Worm (Caenorhabditis elegans): ENCODE results near the gene F54D5.17.
"Not testable (repeated sequence)": the region's sequence is repeated elsewhere in the genome, so short reads cannot be mapped to it uniquely, and the experiment has no call there.

F54D5.17 gene

ce11 chrII:11547254-11547687 lies 9.2 kb upstream of the F54D5.17 start, which contains the start of gene F54D5.7 (continued):
- TF ChIP-seq zfp-2 (tag; optimal IDR thresholded peaks at IDR 0.05) = no peak
- TF ChIP-seq Y75B8A.6 (GFP tag; IDR thresholded peaks at IDR 0.05) = no peak
- peak; percentile 43 for TF ChIP-seq nhr-25 (tag; optimal IDR thresholded peaks at IDR 0.05; ENCODE audit: borderline replicate concordance, insufficient read depth)

ce11 chrII:11551981-11552380 lies 4.5 kb upstream of the F54D5.17 start, which contains the start of gene dhgd-1:
TSS of gene dhgd-1 (minus strand) at chrII:11552081.
- not testable (repeated sequence) for TF ChIP-seq tra-1 (GFP tag; IDR thresholded peaks at IDR 0.05); daf-12 (tag; optimal IDR thresholded peaks at IDR 0.05); arid-1 (GFP tag; conservative IDR thresholded peaks at IDR 0.05)

- TF ChIP-seq lin-38 (GFP tag; IDR thresholded peaks at IDR 0.05) = no peak
- TF ChIP-seq T26A8.4 (GFP tag; IDR thresholded peaks at IDR 0.05) = no peak
- no peak for TF ChIP-seq nhr-102 (tag; optimal IDR thresholded peaks at IDR 0.05)
- no peak for TF ChIP-seq pqm-1 (tag; optimal IDR thresholded peaks at IDR 0.05)
- TF ChIP-seq lin-15B (tag; optimal IDR thresholded peaks at IDR 0.05) = no peak
- TF ChIP-seq daf-8 (GFP tag; IDR thresholded peaks at IDR 0.05) = no peak
- TF ChIP-seq ztf-11 (tag; optimal IDR thresholded peaks at IDR 0.05) = no peak
- no peak for TF ChIP-seq ceh-82 (tag; optimal IDR thresholded peaks at IDR 0.05)
- no peak for TF ChIP-seq daf-12 (tag; optimal IDR thresholded peaks at IDR 0.05)
- no peak for TF ChIP-seq daf-16 (GFP tag; optimal IDR thresholded peaks at IDR 0.05)
- TF ChIP-seq daf-16 (tag; optimal IDR thresholded peaks at IDR 0.05) = no peak
- TF ChIP-seq lin-39 (tag; optimal IDR thresholded peaks at IDR 0.05) = no peak
- TF ChIP-seq fos-1 (tag; optimal IDR thresholded peaks at IDR 0.05) = no peak
Observed at ce11 chrII:11555634-11556033, 804 bp upstream of the F54D5.17 start, which contains the start of gene F54D5.24. TSS of gene F54D5.24 (plus strand) at chrII:11555949.

ce11 chrII:11564127-11564526 lies 7.7 kb downstream of the F54D5.17 start, which contains the start of gene F54D5.15:
TSS of gene F54D5.15 (minus strand) at chrII:11564227.
- no peak for TF ChIP-seq ceh-32 (tag; optimal IDR thresholded peaks at IDR 0.05; ENCODE audit: poor library complexity)
- TF ChIP-seq F49E8.2 (tag; optimal IDR thresholded peaks at IDR 0.05; ENCODE audit: borderline replicate concordance) = no peak
- no peak for TF ChIP-seq lir-3 (tag; optimal IDR thresholded peaks at IDR 0.05)
- no peak for TF ChIP-seq gei-8 (GFP tag; optimal IDR thresholded peaks at IDR 0.05)
- no peak for TF ChIP-seq ceh-20 (GFP tag; IDR thresholded peaks at IDR 0.05)
- TF ChIP-seq Y5F2A.4 (GFP tag; optimal IDR thresholded peaks at IDR 0.05) = no peak
- TF ChIP-seq ZK546.5 (tag; optimal IDR thresholded peaks at IDR 0.05) = no peak
- TF ChIP-seq daf-12 (tag; optimal IDR thresholded peaks at IDR 0.05) = no peak
- no peak for TF ChIP-seq snpc-1.2 (GFP tag; IDR thresholded peaks at IDR 0.05)
- TF ChIP-seq madf-9 (GFP tag; conservative IDR thresholded peaks at IDR 0.05) = no peak
- TF ChIP-seq F37D6.2 (tag; optimal IDR thresholded peaks at IDR 0.05) = no peak

- TF ChIP-seq dpl-1 (GFP tag; optimal IDR thresholded peaks at IDR 0.05) (no peak), F10B5.3 (tag; optimal IDR thresholded peaks at IDR 0.05) (no peak), madf-5 (GFP tag; IDR thresholded peaks at IDR 0.05) (0 out of 4 replicates have a peak, but pooled peaks of 1 of the 2 experiments have one; percentile 60), nhr-6 (tag; optimal IDR thresholded peaks at IDR 0.05) (peak; percentile 37), unc-62 (GFP tag; optimal IDR thresholded peaks at IDR 0.05 in 1 of 2) (peak in 1 of 2 experiments; percentile 31), unc-62 (tag; optimal IDR thresholded peaks at IDR 0.05) (no peak), set-16 (GFP tag; IDR thresholded peaks at IDR 0.05) (peak; percentile 68), nhr-11 (tag; optimal IDR thresholded peaks at IDR 0.05) (no peak), aha-1 (tag) (peak; percentile 43), daf-19 (GFP tag; conservative IDR thresholded peaks at IDR 0.05) (no peak), egl-43 (GFP tag; IDR thresholded peaks at IDR 0.05) (peak; percentile 69; the same call in 1 of the 2 replicates)
Observed at ce11 chrII:11566970-11567711, 10.7 kb downstream of the F54D5.17 start, which contains the start of gene F54D5.5. TSS of gene F54D5.5 (minus strand) at chrII:11567020.

Measured in whole organism, L4 larva.